Worm (Caenorhabditis elegans): ENCODE data around the gene srw-143.
A peak's percentile ranks its signal among the peaks of the same experiment; 100 is the strongest.

srw-143 gene

DNA sequence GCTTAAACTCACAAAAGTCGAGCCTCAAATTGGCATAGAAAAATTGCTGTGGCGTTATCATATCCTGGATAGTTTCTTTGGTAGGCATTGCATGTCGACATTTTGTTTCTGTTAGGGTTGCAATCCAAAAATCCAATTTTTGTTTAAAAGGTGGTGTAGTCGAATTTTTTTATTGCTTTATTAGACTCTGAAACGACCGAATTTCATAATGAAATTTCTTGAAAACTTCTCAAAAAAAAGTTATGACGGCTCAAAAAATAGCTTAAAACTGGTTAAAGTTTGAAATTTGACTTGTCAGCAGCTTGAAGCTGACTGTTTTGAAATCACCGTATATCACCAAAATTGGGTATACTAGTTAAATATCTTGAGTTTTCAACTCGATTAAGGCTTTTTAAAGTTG, at the start of gene srw-143:
srw-143 (minus strand) TSS at position 101 of the 400 bp plus-strand sequence.
- TF ChIP-seq hpl-2 (GFP tag; optimal IDR thresholded peaks at IDR 0.05): no peak
- TF ChIP-seq pag-3 (tag; optimal IDR thresholded peaks at IDR 0.05; ENCODE audit: borderline replicate concordance, insufficient read depth): no peak
- no peak for TF ChIP-seq efl-1 (optimal IDR thresholded peaks at IDR 0.05)
- TF ChIP-seq efl-1 (GFP tag; optimal IDR thresholded peaks at IDR 0.05 in 1 of 2): peak in 1 of 2 experiments; percentile 23
- TF ChIP-seq aly-2 (tag; optimal IDR thresholded peaks at IDR 0.05): no peak
- TF ChIP-seq lin-15B (tag; optimal IDR thresholded peaks at IDR 0.05): no peak
- TF ChIP-seq rnt-1 (tag; optimal IDR thresholded peaks at IDR 0.05): no peak
- no peak for TF ChIP-seq ceh-88 (GFP tag; IDR thresholded peaks at IDR 0.05)
- no peak for TF ChIP-seq alr-1 (tag; optimal IDR thresholded peaks at IDR 0.05; ENCODE audit: borderline replicate concordance)
- TF ChIP-seq dpl-1 (GFP tag; optimal IDR thresholded peaks at IDR 0.05): no peak

ce11 chrV:2987407-2987806, 46.1 kb upstream of the srw-143 start, which contains the start of gene srh-85:
TSS of gene srh-85 (minus strand) at chrV:2987507.
- no peak for TF ChIP-seq elt-3 (tag; optimal IDR thresholded peaks at IDR 0.05)
- TF ChIP-seq efl-1 (optimal IDR thresholded peaks at IDR 0.05): no peak
- TF ChIP-seq efl-1 (GFP tag; optimal IDR thresholded peaks at IDR 0.05 in 1 of 2): peak in 1 of 2 experiments; percentile 62

ce11 chrV:2985309-2985708, 44.0 kb upstream of the srw-143 start, which contains the start of gene srw-139:
TSS of gene srw-139 (minus strand) at chrV:2985409.
- TF ChIP-seq fkh-4 (tag; optimal IDR thresholded peaks at IDR 0.05; ENCODE audit: borderline replicate concordance) (no peak), zip-4 (GFP tag; optimal IDR thresholded peaks at IDR 0.05) (no peak), nhr-77 (tag; optimal IDR thresholded peaks at IDR 0.05) (no peak), lin-39 (tag; optimal IDR thresholded peaks at IDR 0.05) (no peak), F16B12.6 (tag; optimal IDR thresholded peaks at IDR 0.05) (no peak), mef-2 (tag; optimal IDR thresholded peaks at IDR 0.05) (no peak), ztf-4 (tag; optimal IDR thresholded peaks at IDR 0.05) (no peak), rnt-1 (tag; optimal IDR thresholded peaks at IDR 0.05) (no peak), ceh-8 (GFP tag; optimal IDR thresholded peaks at IDR 0.05) (no peak), hpl-2 (GFP tag; optimal IDR thresholded peaks at IDR 0.05) (no peak), ztf-11 (tag; optimal IDR thresholded peaks at IDR 0.05) (no peak), nhr-85 (tag) (no peak)

- no peak for TF ChIP-seq ceh-82 (tag; optimal IDR thresholded peaks at IDR 0.05)
- no peak for TF ChIP-seq xbp-1 (tag; optimal IDR thresholded peaks at IDR 0.05)
- no peak for TF ChIP-seq elt-3 (tag; optimal IDR thresholded peaks at IDR 0.05)
- TF ChIP-seq elt-2 (tag; optimal IDR thresholded peaks at IDR 0.05): no peak
- TF ChIP-seq F16B12.6 (tag; optimal IDR thresholded peaks at IDR 0.05): no peak
- no peak for TF ChIP-seq aha-1 (tag; optimal IDR thresholded peaks at IDR 0.05)
- no peak for TF ChIP-seq mdl-1 (tag; optimal IDR thresholded peaks at IDR 0.05)
- TF ChIP-seq fos-1 (tag; optimal IDR thresholded peaks at IDR 0.05): no peak
- no peak for TF ChIP-seq nhr-85 (tag)
- TF ChIP-seq isw-1 (GFP tag; IDR thresholded peaks at IDR 0.05): no peak
- no peak for TF ChIP-seq lir-3 (tag; optimal IDR thresholded peaks at IDR 0.05; ENCODE audit: poor library complexity)
- TF ChIP-seq lin-15B (tag; optimal IDR thresholded peaks at IDR 0.05): no peak
- TF ChIP-seq rnt-1 (tag; optimal IDR thresholded peaks at IDR 0.05): no peak
- no peak for TF ChIP-seq nhr-76 (tag; optimal IDR thresholded peaks at IDR 0.05)
- TF ChIP-seq mef-2 (tag; optimal IDR thresholded peaks at IDR 0.05): no peak
- no peak for TF ChIP-seq nhr-47 (tag; optimal IDR thresholded peaks at IDR 0.05)
- no peak for TF ChIP-seq nhr-12 (tag; optimal IDR thresholded peaks at IDR 0.05)
- TF ChIP-seq lin-14 (GFP tag; optimal IDR thresholded peaks at IDR 0.05): no peak
- no peak for TF ChIP-seq ceh-63 (GFP tag; optimal IDR thresholded peaks at IDR 0.05)
Observed at ce11 chrV:2983351-2983750, 42.0 kb upstream of the srw-143 start, which contains the start of gene srw-117. TSS of gene srw-117 (minus strand) at chrV:2983451.

DNA sequence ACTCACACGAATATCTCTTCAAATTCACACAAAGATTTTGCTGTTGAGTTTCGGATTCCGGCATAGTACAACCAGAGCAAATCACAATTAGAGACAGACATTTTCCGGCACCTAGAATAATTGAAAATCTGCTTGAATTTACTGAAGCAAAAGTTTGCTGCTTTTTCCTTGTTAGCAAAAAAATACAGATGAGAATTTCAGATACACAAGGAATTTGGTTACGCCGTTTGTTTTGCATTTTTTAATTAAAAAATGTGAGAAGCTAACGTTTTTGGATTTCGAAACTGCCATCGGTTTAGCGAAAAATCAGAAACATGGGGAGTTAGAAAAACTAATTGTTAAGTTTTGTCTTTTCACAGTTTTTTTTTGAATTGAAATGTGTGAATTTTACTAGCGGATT, 38.7 kb upstream of the srw-143 start, which contains the start of gene srw-118:
srw-118 (minus strand) TSS at position 101 of the 400 bp plus-strand sequence.
- no peak for TF ChIP-seq unc-30 (tag; optimal IDR thresholded peaks at IDR 0.05)
- no peak for TF ChIP-seq C04F5.9 (tag; optimal IDR thresholded peaks at IDR 0.05)
- no peak for TF ChIP-seq mab-9 (GFP tag; IDR thresholded peaks at IDR 0.05)
- TF ChIP-seq mep-1 (tag; optimal IDR thresholded peaks at IDR 0.05): no peak
- TF ChIP-seq egl-27 (tag; optimal IDR thresholded peaks at IDR 0.05): no peak
